Worm (Caenorhabditis elegans) whole organism, midembryonic: ENCODE measurements around the gene F40D4.12.

ENCODE experiments used
- T22C8.4 ChIP-seq: fragments of 200-800 bp; sonication (Bioruptor generic); IDR thresholded peaks from 2 replicates; pipeline ENCODE4 v1.3.6; 2022; ENCODE audit warnings: missing genetic modification characterization, missing compliant biosample characterization
- flt-1 ChIP-seq: fragments of 200-800 bp; sonication (Bioruptor generic); IDR thresholded peaks from 2 replicates; pipeline ENCODE4 v1.3.6; 2022; ENCODE audit warnings: missing genetic modification characterization, missing compliant biosample characterization
- klf-2 ChIP-seq: fragments of 200-800 bp; sonication (Bioruptor generic); conservative IDR thresholded peaks from 2 replicates; pipeline ENCODE4 v1.3.6; 2022; ENCODE audit warnings: missing genetic modification reagents, missing genetic modification characterization, missing compliant biosample characterization
- med-1 ChIP-seq: sonication (generic microtip); optimal IDR thresholded peaks from 2 replicates; lab custom pipeline; 2017; ENCODE audit warnings: missing genetic modification characterization, mild to moderate bottlenecking, missing compliant biosample characterization, antibody characterized with exemption, missing genetic modification reagents; ENCODE audit not compliant: insufficient read depth
- ref-1 ChIP-seq: fragments of 200-800 bp; sonication (Bioruptor generic); conservative IDR thresholded peaks from 2 replicates; pipeline ENCODE4 v1.3.6; 2022; ENCODE audit warnings: missing genetic modification reagents, missing genetic modification characterization, missing compliant biosample characterization
- tab-1 ChIP-seq: fragments of 200-800 bp; sonication (Bioruptor generic); IDR thresholded peaks from 2 replicates; pipeline ENCODE4 v1.3.6; 2022; ENCODE audit warnings: missing genetic modification characterization, missing compliant biosample characterization
- ztf-23 ChIP-seq: fragments of 200-800 bp; sonication (Bioruptor generic); IDR thresholded peaks from 2 replicates; pipeline ENCODE4 v1.3.6; 2022; ENCODE audit warnings: missing genetic modification reagents, missing genetic modification characterization, missing compliant biosample characterization

DNA sequence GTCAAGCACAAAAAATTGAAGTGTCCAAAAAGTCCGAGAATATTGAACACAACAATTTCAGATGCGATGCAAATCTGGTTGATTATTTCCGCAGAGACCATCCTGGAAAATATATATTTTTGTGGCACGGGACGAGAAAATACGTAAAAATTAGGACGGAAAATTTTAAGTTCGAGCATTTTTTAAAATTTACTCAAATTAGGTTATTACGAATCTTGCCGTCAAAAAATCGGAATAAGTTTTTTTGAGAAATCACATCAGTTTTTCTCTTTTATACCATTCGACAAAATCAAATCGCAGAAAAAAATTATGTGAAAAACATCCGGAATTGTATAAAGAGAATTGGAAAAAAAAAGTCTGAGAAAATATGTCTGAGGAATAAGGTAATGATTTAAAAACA, 18.3 kb downstream of the F40D4.12 start, which contains the start of gene srsx-1:
- TF ChIP-seq flt-1 (GFP tag; lab: Robert Waterston, UW) (no peak), klf-2 (GFP tag; lab: Robert Waterston, UW) (no peak), ztf-23 (GFP tag; lab: Robert Waterston, UW) (no peak), tab-1 (GFP tag; lab: Robert Waterston, UW) (no peak), ref-1 (GFP tag; lab: Robert Waterston, UW) (no peak), med-1 (no peak), T22C8.4 (GFP tag; lab: Robert Waterston, UW) (no peak)
